Fruit fly (Drosophila melanogaster): ENCODE data around the gene G9a.

G9a gene

DNA sequence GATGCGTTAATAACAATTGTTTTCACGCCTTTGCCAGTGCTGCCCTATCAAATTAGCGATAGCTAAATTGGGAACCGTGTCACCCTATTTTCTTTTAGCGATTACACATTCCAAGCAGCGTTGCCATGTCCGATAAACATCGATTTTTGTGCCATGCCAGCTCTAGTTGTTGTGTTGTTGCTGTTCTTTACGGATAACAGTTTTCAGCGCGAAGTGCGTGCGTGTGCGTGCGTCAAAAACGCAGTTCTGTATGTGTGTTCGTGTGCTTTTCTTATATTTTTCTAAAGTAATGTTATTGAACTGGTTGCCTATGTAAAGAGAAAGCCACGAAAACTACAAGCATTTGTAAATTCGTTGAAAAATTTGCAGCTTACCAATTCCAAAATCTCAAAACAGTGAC lies at the start of gene G9a, which contains the start of gene CG3038 (continued):
- TF ChIP-seq Fer3 (tag; optimal IDR thresholded peaks at IDR 0.05) (peak; percentile 37), gcm (GFP tag; optimal IDR thresholded peaks at IDR 0.05) (peak; percentile 12), CG10431 (GFP tag; optimal IDR thresholded peaks at IDR 0.05) (peak; percentile 25), ATbp (GFP tag; optimal IDR thresholded peaks at IDR 0.05) (no peak), CG2199 (GFP tag; IDR thresholded peaks at IDR 0.05) (no peak), her (GFP tag; optimal IDR thresholded peaks at IDR 0.05) (peak; percentile 39), bab2 (GFP tag; optimal IDR thresholded peaks at IDR 0.05) (peak; percentile 9), CG7963 (GFP tag; IDR thresholded peaks at IDR 0.05; ENCODE audit: partially characterized antibody) (no peak), ftz-f1 (GFP tag; optimal IDR thresholded peaks at IDR 0.05) (peak; percentile 34), CG11093 (GFP tag; IDR thresholded peaks at IDR 0.05) (no peak), Fer1 (GFP tag; optimal IDR thresholded peaks at IDR 0.05) (peak; percentile 46), wor (GFP tag; IDR thresholded peaks at IDR 0.05) (no peak), dpn (GFP tag; optimal IDR thresholded peaks at IDR 0.05) (peak; percentile 54 to 64), CG4617 (GFP tag; optimal IDR thresholded peaks at IDR 0.05; ENCODE audit: borderline replicate concordance) (peak; percentile 91), CG11456 (GFP tag; IDR thresholded peaks at IDR 0.05) (no peak), gro (GFP tag; optimal IDR thresholded peaks at IDR 0.05) (peak; percentile 24), CG31441 (GFP tag; IDR thresholded peaks at IDR 0.05) (no peak), prd (optimal IDR thresholded peaks at IDR 0.05) (no peak), prd (GFP tag; IDR thresholded peaks at IDR 0.05) (no peak), Camta (GFP tag; optimal IDR thresholded peaks at IDR 0.05) (no peak), peb (GFP tag; IDR thresholded peaks at IDR 0.05) (no peak), CG6791 (GFP tag; IDR thresholded peaks at IDR 0.05; ENCODE audit: partially characterized antibody) (no peak), slp2 (GFP tag; optimal IDR thresholded peaks at IDR 0.05) (no peak), sd (tag; optimal IDR thresholded peaks at IDR 0.05) (peak; percentile 92), CG4424 (GFP tag; optimal IDR thresholded peaks at IDR 0.05) (no peak), zfh2 (GFP tag; optimal IDR thresholded peaks at IDR 0.05) (peak; percentile 52), HmgD (GFP tag; optimal IDR thresholded peaks at IDR 0.05) (peak; percentile 59), NC2β (GFP tag; optimal IDR thresholded peaks at IDR 0.05) (peak; percentile 24), CG15479 (GFP tag; optimal IDR thresholded peaks at IDR 0.05) (no peak), cg (GFP tag; optimal IDR thresholded peaks at IDR 0.05) (peak; percentile 90), CG30020 (tag; optimal IDR thresholded peaks at IDR 0.05) (peak; percentile 76), lbe (GFP tag; optimal IDR thresholded peaks at IDR 0.05) (no peak), dmrt11E (tag; optimal IDR thresholded peaks at IDR 0.05) (peak; percentile 11), CG18764 (GFP tag; optimal IDR thresholded peaks at IDR 0.05) (no peak), br (optimal IDR thresholded peaks at IDR 0.05) (no peak), E2f1 (GFP tag; IDR thresholded peaks at IDR 0.05) (no peak), CG13123 (GFP tag; optimal IDR thresholded peaks at IDR 0.05) (no peak), Side (GFP tag; optimal IDR thresholded peaks at IDR 0.05) (peak; percentile 43), CG33213 (GFP tag; optimal IDR thresholded peaks at IDR 0.05) (peak; percentile 77), CG6683 (GFP tag; optimal IDR thresholded peaks at IDR 0.05) (no peak), sqz (GFP tag; optimal IDR thresholded peaks at IDR 0.05) (no peak), Dad (GFP tag; optimal IDR thresholded peaks at IDR 0.05) (peak; percentile 22), ab (GFP tag; optimal IDR thresholded peaks at IDR 0.05) (no peak), C15 (GFP tag; IDR thresholded peaks at IDR 0.05) (no peak), CG1603 (tag; optimal IDR thresholded peaks at IDR 0.05) (peak; percentile 77), CG3281 (GFP tag; optimal IDR thresholded peaks at IDR 0.05) (no peak), Eip74EF (GFP tag; optimal IDR thresholded peaks at IDR 0.05) (peak in 1 of 2 experiments; percentile 44), sr (GFP tag; IDR thresholded peaks at IDR 0.05) (no peak), Dfd (GFP tag; optimal IDR thresholded peaks at IDR 0.05) (no peak), CG6765 (GFP tag; optimal IDR thresholded peaks at IDR 0.05) (no peak), org-1 (GFP tag; optimal IDR thresholded peaks at IDR 0.05) (no peak), Ets65A (GFP tag) (peak; percentile 86), CG18262 (tag; optimal IDR thresholded peaks at IDR 0.05) (no peak)
